Fruit fly (Drosophila melanogaster): ENCODE data around the gene CG33687.

dm6 chr3L:16196588-16197183, 982 bp upstream of the CG33687 start:
- no peak for TF ChIP-seq Jra (GFP tag; optimal IDR thresholded peaks at IDR 0.05)
- no peak for TF ChIP-seq usp (GFP tag; optimal IDR thresholded peaks at IDR 0.05)
